Worm (Caenorhabditis elegans) whole organism, L4 larva: ENCODE measurements around the gene C46H3.2.

Experiments
- R02D3.7 ChIP-seq: fragments of 150-350 bp; sonication (generic microtip); optimal IDR thresholded peaks from 3 replicates; lab custom pipeline; 2014; ENCODE audit warnings: missing biosample characterization, missing genetic modification characterization
- Y105C5A.15 ChIP-seq: fragments of 200-800 bp; sonication (Bioruptor generic); IDR thresholded peaks from 2 replicates; pipeline ENCODE4 v1.3.6; 2022; ENCODE audit warnings: missing genetic modification characterization, missing compliant biosample characterization
- Y5F2A.4 ChIP-seq: fragments of 200-800 bp; sonication (Bioruptor generic); optimal IDR thresholded peaks from 2 replicates; lab custom pipeline; 2018; ENCODE audit warnings: mild to moderate bottlenecking, missing genetic modification characterization, missing compliant biosample characterization
- aha-1 ChIP-seq: fragments of 150-350 bp; peaks from one replicate; lab custom pipeline; 2014; ENCODE audit warnings: missing biosample characterization, missing genetic modification characterization
- dmd-8 ChIP-seq: fragments of 200-800 bp; sonication (Bioruptor generic); IDR thresholded peaks from 2 replicates; pipeline ENCODE4 v1.3.6; 2022; ENCODE audit warnings: missing genetic modification characterization, missing compliant biosample characterization
- fkh-10 ChIP-seq: fragments of 150-350 bp; optimal IDR thresholded peaks from 2 replicates; lab custom pipeline; 2014; ENCODE audit warnings: missing biosample characterization, missing genetic modification reagents, missing genetic modification characterization
- lin-13 ChIP-seq: fragments of 150-350 bp; optimal IDR thresholded peaks from 2 replicates; lab custom pipeline; 2014; ENCODE audit warnings: missing biosample characterization, missing genetic modification reagents, missing genetic modification characterization
- mep-1 ChIP-seq: fragments of 150-350 bp; sonication (generic microtip); optimal IDR thresholded peaks from 3 replicates; lab custom pipeline; 2014; ENCODE audit warnings: missing biosample characterization, missing genetic modification characterization
- nhr-11 ChIP-seq: fragments of 150-350 bp; optimal IDR thresholded peaks from 2 replicates; lab custom pipeline; 2014; ENCODE audit warnings: missing biosample characterization, missing genetic modification characterization
- nhr-237 ChIP-seq: sonication (generic microtip); optimal IDR thresholded peaks from 2 replicates; lab custom pipeline; 2017; ENCODE audit warnings: missing biosample characterization, missing genetic modification characterization
- pha-4 ChIP-seq, 2 experiments: fragments of 150-350 bp in 1 of 2; fragments of 200-800 bp in 1 of 2; sonication (Bioruptor generic) in 1 of 2; IDR thresholded peaks in 1 of 2; optimal IDR thresholded peaks in 1 of 2; 2 replicates each; pipeline versions ENCODE4 v1.3.6 to Lab custom; 2014 to 2022; ENCODE audit warnings: missing genetic modification characterization in 2 of 2, missing genetic modification reagents in 2 of 2, missing biosample characterization in 1 of 2, missing compliant biosample characterization in 1 of 2
- unc-62 ChIP-seq, 3 experiments: fragments of 150-350 bp in 1 of 3; sonication (generic microtip); optimal IDR thresholded peaks in 2 of 3; peaks in 1 of 3; 1 replicate in 1 of 3; 2 replicates in 2 of 3; lab custom pipeline; 2014 to 2017; ENCODE audit warnings: missing biosample characterization in 3 of 3, missing genetic modification characterization in 3 of 3, missing genetic modification reagents in 3 of 3, missing genotype in 1 of 3
- zfp-2 ChIP-seq: sonication (generic microtip); optimal IDR thresholded peaks from 2 replicates; lab custom pipeline; 2016; ENCODE audit warnings: mild to moderate bottlenecking, missing genetic modification characterization, missing compliant biosample characterization

DNA sequence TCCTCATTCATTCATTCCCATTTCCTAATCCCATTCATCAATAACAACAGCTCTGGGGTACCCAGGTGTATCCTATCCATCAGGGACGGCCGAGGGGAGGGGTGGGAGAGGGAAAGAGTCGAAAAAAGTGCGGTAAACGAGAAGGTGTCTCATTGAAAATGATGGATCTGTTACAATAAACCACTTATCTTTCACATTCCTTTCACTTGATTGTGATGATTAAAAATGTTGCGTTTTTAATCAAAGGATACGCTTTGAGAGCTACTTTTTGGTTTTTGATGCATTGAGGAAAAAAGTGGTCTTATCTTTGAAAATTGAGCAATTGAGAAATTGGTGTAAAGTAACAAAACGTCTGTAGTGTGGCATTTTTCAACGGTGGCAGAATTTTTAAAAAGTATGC lies 47.3 kb downstream of the C46H3.2 start:
- no peak for TF ChIP-seq pha-4 (GFP tag; IDR thresholded peaks at IDR 0.05; lab: Robert Waterston, UW)
- no peak for TF ChIP-seq pha-4 (tag; optimal IDR thresholded peaks at IDR 0.05; lab: Kevin White, UChicago)
- no peak for TF ChIP-seq nhr-11 (tag; lab: Kevin White, UChicago)
- TF ChIP-seq lin-13, result no peak
- no peak for TF ChIP-seq aha-1 (tag; lab: Kevin White, UChicago)
- TF ChIP-seq nhr-237, result no peak
- TF ChIP-seq R02D3.7 (tag; lab: Kevin White, UChicago), result no peak
- no peak for TF ChIP-seq Y5F2A.4 (GFP tag; lab: Kevin White, UChicago)
- no peak for TF ChIP-seq fkh-10
- TF ChIP-seq zfp-2, result no peak
- no peak for TF ChIP-seq Y105C5A.15 (GFP tag; lab: Robert Waterston, UW)
- TF ChIP-seq mep-1 (tag; lab: Kevin White, UChicago), result no peak
- TF ChIP-seq unc-62 (GFP tag; optimal IDR thresholded peaks at IDR 0.05 in 1 of 2; lab: Kevin White, UChicago), result peak in 1 of 2 experiments; percentile 77
- no peak for TF ChIP-seq unc-62 (tag; optimal IDR thresholded peaks at IDR 0.05; lab: Kevin White, UChicago)
- no peak for TF ChIP-seq dmd-8 (GFP tag; lab: Robert Waterston, UW)
